Fruit fly (Drosophila melanogaster) whole organism: ENCODE measurements around the gene Eip75B.

Experiments used
- CG8478 ChIP-seq: fragments of >200 bp; optimal IDR thresholded peaks from 2 replicates; lab custom pipeline; 2018; ENCODE audit warnings: inconsistent platforms
- Dll ChIP-seq: fragments of >200 bp; optimal IDR thresholded peaks from 2 replicates; lab custom pipeline; 2017
- EcR ChIP-seq, 2 experiments: fragments of >200 bp; optimal IDR thresholded peaks; 2 replicates each; lab custom pipeline; 2017; ENCODE audit warnings: missing biosample characterization in 2 of 2, missing genetic modification characterization in 2 of 2, missing genetic modification reagents in 2 of 2
- psq ChIP-seq: fragments of >200 bp; optimal IDR thresholded peaks from 2 replicates; lab custom pipeline; 2017

- TF ChIP-seq psq (lab: Kevin White, UChicago), result no peak
- no peak for TF ChIP-seq CG8478 (lab: Kevin White, UChicago)
- TF ChIP-seq Dll, result no peak
- TF ChIP-seq EcR (GFP tag; optimal IDR thresholded peaks at IDR 0.05; lab: Kevin White, UChicago), result no peak
These were observed 114.9 kb downstream of the Eip75B start for dm6 chr3L:17949507-17950027.
